Fruit fly (Drosophila melanogaster) whole organism, embryonic: ENCODE data around the gene nmo.
A peak's percentile ranks its signal among the peaks of the same experiment; 100 is the strongest.

Experiments used
- Bdp1 ChIP-seq: fragments of 200-800 bp; sonication (Bioruptor generic); optimal IDR thresholded peaks from 3 replicates; lab custom pipeline; 2016; ENCODE audit warnings: missing biosample characterization, missing genetic modification characterization
- Bgb ChIP-seq: fragments of 200-800 bp; sonication (Bioruptor generic); IDR thresholded peaks from 2 replicates; pipeline ENCODE4 v1.3.6; 2022; ENCODE audit warnings: missing biosample characterization, missing genetic modification characterization; ENCODE audit not compliant: partially characterized antibody
- Blimp-1 ChIP-seq: fragments of 200-800 bp; sonication (Bioruptor generic); optimal IDR thresholded peaks from 3 replicates; lab custom pipeline; 2018; ENCODE audit warnings: missing biosample characterization, missing genetic modification characterization, mild to moderate bottlenecking, moderate library complexity, missing genetic modification reagents
- BtbVII ChIP-seq: fragments of 200-800 bp; sonication (Bioruptor generic); optimal IDR thresholded peaks from 3 replicates; lab custom pipeline; 2017; ENCODE audit warnings: missing biosample characterization, mild to moderate bottlenecking, missing genetic modification characterization
- CG10209 ChIP-seq: fragments of 200-800 bp; sonication (Bioruptor generic); optimal IDR thresholded peaks from 3 replicates; lab custom pipeline; 2017; ENCODE audit warnings: missing biosample characterization, mild to moderate bottlenecking, missing genetic modification characterization, missing genetic modification reagents
- CG10431 ChIP-seq: fragments of 200-800 bp; sonication (Bioruptor generic); optimal IDR thresholded peaks from 3 replicates; lab custom pipeline; 2018; ENCODE audit warnings: missing biosample characterization, mild to moderate bottlenecking, missing genetic modification characterization
- CG10979 ChIP-seq: fragments of 200-800 bp; sonication (Bioruptor generic); optimal IDR thresholded peaks from 2 replicates; lab custom pipeline; 2018; ENCODE audit warnings: missing biosample characterization, mild to moderate bottlenecking, missing genetic modification characterization, moderate library complexity
- CG12391 ChIP-seq: fragments of 200-800 bp; sonication (Bioruptor generic); optimal IDR thresholded peaks from 3 replicates; lab custom pipeline; 2018; ENCODE audit warnings: missing biosample characterization, mild to moderate bottlenecking, missing genetic modification characterization, moderate library complexity
- CG13287 ChIP-seq: fragments of 200-800 bp; sonication (Bioruptor generic); IDR thresholded peaks from 2 replicates; pipeline ENCODE4 v1.3.6; 2022; ENCODE audit warnings: missing biosample characterization, missing genetic modification characterization; ENCODE audit not compliant: partially characterized antibody
- CG14860 ChIP-seq: fragments of 200-800 bp; sonication (Bioruptor generic); IDR thresholded peaks from 3 replicates; pipeline ENCODE4 v1.3.6; 2022; ENCODE audit warnings: missing biosample characterization, missing genetic modification characterization; ENCODE audit not compliant: partially characterized antibody
- CG16813 ChIP-seq: fragments of 200-800 bp; sonication (Bioruptor generic); IDR thresholded peaks from 3 replicates; pipeline ENCODE4 v1.3.6; 2022; ENCODE audit warnings: missing biosample characterization, missing genetic modification characterization; ENCODE audit not compliant: partially characterized antibody
- CG17328 ChIP-seq: fragments of 200-800 bp; sonication (Bioruptor generic); IDR thresholded peaks from 2 replicates; pipeline ENCODE4 v1.3.6; 2022; ENCODE audit warnings: missing biosample characterization, missing genetic modification characterization
- CG33213 ChIP-seq: fragments of 200-800 bp; sonication (Bioruptor generic); optimal IDR thresholded peaks from 3 replicates; lab custom pipeline; 2016; ENCODE audit warnings: missing biosample characterization, missing genetic modification characterization
- CG4282 ChIP-seq: fragments of 200-800 bp; sonication (Bioruptor generic); optimal IDR thresholded peaks from 2 replicates; lab custom pipeline; 2016; ENCODE audit warnings: missing biosample characterization, missing genetic modification characterization
- CG7745 ChIP-seq: fragments of 200-800 bp; sonication (Bioruptor generic); optimal IDR thresholded peaks from 2 replicates; lab custom pipeline; 2018; ENCODE audit warnings: missing biosample characterization, mild to moderate bottlenecking, missing genetic modification characterization, moderate library complexity
- CG7839 ChIP-seq: fragments of 200-800 bp; sonication (Bioruptor generic); optimal IDR thresholded peaks from 3 replicates; lab custom pipeline; 2018; ENCODE audit warnings: missing biosample characterization, mild to moderate bottlenecking, missing genetic modification characterization, moderate library complexity
- CG8281 ChIP-seq: fragments of 200-800 bp; sonication (Bioruptor generic); optimal IDR thresholded peaks from 2 replicates; lab custom pipeline; 2018; ENCODE audit warnings: missing biosample characterization, mild to moderate bottlenecking, missing genetic modification characterization, moderate library complexity
- CG8924 ChIP-seq: fragments of 200-800 bp; optimal IDR thresholded peaks from 3 replicates; lab custom pipeline; 2019; ENCODE audit warnings: missing biosample characterization, mild to moderate bottlenecking, missing genetic modification characterization, moderate library complexity
- CG9932 ChIP-seq: fragments of 200-800 bp; sonication (Bioruptor generic); IDR thresholded peaks from 2 replicates; pipeline ENCODE4 v1.3.6; 2022; ENCODE audit warnings: missing biosample characterization, missing genetic modification characterization
- CrebB ChIP-seq: fragments of 200-800 bp; sonication (Bioruptor generic); optimal IDR thresholded peaks from 3 replicates; lab custom pipeline; 2018; ENCODE audit warnings: missing biosample characterization, mild to moderate bottlenecking, missing genetic modification characterization
- D19B ChIP-seq: fragments of 200-800 bp; sonication (Bioruptor generic); optimal IDR thresholded peaks from 2 replicates; lab custom pipeline; 2017; ENCODE audit warnings: missing biosample characterization, mild to moderate bottlenecking, missing genetic modification characterization
- Hey ChIP-seq: fragments of 200-800 bp; sonication (Bioruptor generic); optimal IDR thresholded peaks from 3 replicates; lab custom pipeline; 2018; ENCODE audit warnings: missing biosample characterization, mild to moderate bottlenecking, missing genetic modification characterization
- HmgZ ChIP-seq: fragments of 200-800 bp; sonication (Bioruptor generic); optimal IDR thresholded peaks from 2 replicates; lab custom pipeline; 2018; ENCODE audit warnings: missing biosample characterization, mild to moderate bottlenecking, missing genetic modification characterization
- Med ChIP-seq: fragments of 200-800 bp; sonication (Bioruptor generic); peaks from one replicate; lab custom pipeline; 2016; ENCODE audit warnings: missing biosample characterization, missing genetic modification characterization, mild to moderate bottlenecking, inconsistent platforms, moderate library complexity
- Neu2 ChIP-seq: fragments of 200-800 bp; sonication (Bioruptor generic); optimal IDR thresholded peaks from 3 replicates; lab custom pipeline; 2016; ENCODE audit warnings: missing biosample characterization, missing genetic modification characterization, borderline replicate concordance
- Opbp ChIP-seq: fragments of 200-800 bp; sonication (Bioruptor generic); IDR thresholded peaks from 3 replicates; pipeline ENCODE4 v1.3.6; 2022; ENCODE audit warnings: missing biosample characterization, missing genetic modification characterization; ENCODE audit not compliant: partially characterized antibody
- PHDP ChIP-seq: fragments of 200-800 bp; sonication (Bioruptor generic); optimal IDR thresholded peaks from 3 replicates; lab custom pipeline; 2018; ENCODE audit warnings: missing biosample characterization, mild to moderate bottlenecking, missing genetic modification characterization, moderate library complexity
- Pdp1 ChIP-seq, 2 experiments: fragments of 200-800 bp; sonication (Bioruptor generic); optimal IDR thresholded peaks; 3 replicates each; lab custom pipeline; 2016; ENCODE audit warnings: missing biosample characterization in 2 of 2, missing genetic modification characterization in 2 of 2, mild to moderate bottlenecking in 1 of 2, moderate library complexity in 1 of 2
- Xrp1 ChIP-seq: fragments of 200-800 bp; sonication (Bioruptor generic); IDR thresholded peaks from 2 replicates; pipeline ENCODE4 v1.3.6; 2022; ENCODE audit warnings: missing biosample characterization, missing genetic modification characterization
- abd-A ChIP-seq: fragments of 200-800 bp; sonication (Bioruptor generic); optimal IDR thresholded peaks from 3 replicates; lab custom pipeline; 2019; ENCODE audit warnings: missing biosample characterization, mild to moderate bottlenecking, missing genetic modification characterization, moderate library complexity
- ara ChIP-seq: fragments of 200-800 bp; sonication (Bioruptor generic); IDR thresholded peaks from 2 replicates; pipeline ENCODE4 v1.3.6; 2022; ENCODE audit warnings: missing biosample characterization, missing genetic modification characterization
- btn ChIP-seq: fragments of 200-800 bp; sonication (Bioruptor generic); optimal IDR thresholded peaks from 2 replicates; lab custom pipeline; 2016; ENCODE audit warnings: missing biosample characterization, missing genetic modification characterization
- emc ChIP-seq: fragments of 200-800 bp; sonication (Bioruptor generic); optimal IDR thresholded peaks from 2 replicates; lab custom pipeline; 2016; ENCODE audit warnings: missing biosample characterization, missing genetic modification characterization
- grn ChIP-seq: fragments of 200-800 bp; sonication (Bioruptor generic); optimal IDR thresholded peaks from 3 replicates; lab custom pipeline; 2017; ENCODE audit warnings: missing biosample characterization, missing genetic modification characterization
- gsb-n ChIP-seq: fragments of 200-800 bp; sonication (Bioruptor generic); optimal IDR thresholded peaks from 3 replicates; lab custom pipeline; 2018; ENCODE audit warnings: missing biosample characterization, mild to moderate bottlenecking, missing genetic modification characterization
- gt ChIP-seq: fragments of 200-800 bp; sonication (Bioruptor generic); IDR thresholded peaks from 2 replicates; pipeline ENCODE4 v1.3.6; 2022; ENCODE audit warnings: missing biosample characterization, missing genetic modification characterization
- kni ChIP-seq: fragments of 200-800 bp; sonication (Bioruptor generic); optimal IDR thresholded peaks from 3 replicates; lab custom pipeline; 2017; ENCODE audit warnings: mild to moderate bottlenecking, missing biosample characterization, missing genetic modification reagents, missing genetic modification characterization
- nerfin-2 ChIP-seq: fragments of 200-800 bp; sonication (Bioruptor generic); IDR thresholded peaks from 2 replicates; pipeline ENCODE4 v1.3.6; 2022; ENCODE audit warnings: missing biosample characterization, missing genetic modification characterization; ENCODE audit not compliant: partially characterized antibody
- onecut ChIP-seq: fragments of 200-800 bp; sonication (Bioruptor generic); IDR thresholded peaks from 2 replicates; pipeline ENCODE4 v1.3.6; 2022; ENCODE audit warnings: missing biosample characterization, missing genetic modification characterization
- pnt ChIP-seq: fragments of 200-800 bp; sonication (Bioruptor generic); optimal IDR thresholded peaks from 3 replicates; lab custom pipeline; 2016; ENCODE audit warnings: missing biosample characterization, missing genetic modification characterization
- scrt ChIP-seq: fragments of 200-800 bp; sonication (Bioruptor generic); optimal IDR thresholded peaks from 2 replicates; lab custom pipeline; 2018; ENCODE audit warnings: missing biosample characterization, mild to moderate bottlenecking, missing genetic modification characterization, moderate library complexity
- stc ChIP-seq: fragments of 200-800 bp; sonication (Bioruptor generic); IDR thresholded peaks from 2 replicates; pipeline ENCODE4 v1.3.6; 2022; ENCODE audit warnings: missing biosample characterization, missing genetic modification characterization
- tap ChIP-seq: fragments of 200-800 bp; optimal IDR thresholded peaks from 3 replicates; lab custom pipeline; 2019; ENCODE audit warnings: missing biosample characterization, mild to moderate bottlenecking, missing genetic modification characterization, moderate library complexity
- tll ChIP-seq, 2 experiments: fragments of 200-800 bp in 1 of 2; fragments of >200 bp in 1 of 2; sonication (Bioruptor generic) in 1 of 2; optimal IDR thresholded peaks; 2 replicates each; lab custom pipeline; 2017 to 2019; ENCODE audit warnings: missing biosample characterization in 2 of 2, missing genetic modification characterization in 2 of 2, mild to moderate bottlenecking in 1 of 2, moderate library complexity in 1 of 2
- unc-4 ChIP-seq: fragments of 200-800 bp; sonication (Bioruptor generic); IDR thresholded peaks from 2 replicates; pipeline ENCODE4 v1.3.6; 2022; ENCODE audit warnings: missing biosample characterization, missing genetic modification characterization; ENCODE audit not compliant: partially characterized antibody
- vnd ChIP-seq: fragments of 200-800 bp; sonication (Bioruptor generic); IDR thresholded peaks from 3 replicates; pipeline ENCODE4 v1.3.6; 2022; ENCODE audit warnings: missing biosample characterization, missing genetic modification characterization; ENCODE audit not compliant: partially characterized antibody
- vvl ChIP-seq: fragments of 200-800 bp; sonication (Bioruptor generic); IDR thresholded peaks from 2 replicates; pipeline ENCODE4 v1.3.6; 2022; ENCODE audit warnings: missing biosample characterization, missing genetic modification characterization

nmo gene

dm6 chr3L:8065575-8066410 is 86.9 kb downstream of the nmo start (continued):
- peak; percentile 89 for TF ChIP-seq Bgb (GFP tag; lab: Robert Waterston, UW)
- TF ChIP-seq gsb-n (tag; lab: Kevin White, UChicago) = peak; percentile 34
- TF ChIP-seq nerfin-2 = peak; percentile 84
- TF ChIP-seq kni (GFP tag; lab: Kevin White, UChicago) = peak; percentile 40
- TF ChIP-seq D19B (GFP tag; lab: Kevin White, UChicago) = no peak
- TF ChIP-seq stc (GFP tag; lab: Robert Waterston, UW) = no peak
- TF ChIP-seq unc-4 (GFP tag; lab: Robert Waterston, UW) = 0 out of 2 replicates have a peak, but pooled peaks have one; percentile 45
- peak; percentile 64; the same call in 2 of the 3 replicates for TF ChIP-seq vnd
- TF ChIP-seq CG33213 (GFP tag; lab: Kevin White, UChicago) = no peak
- no peak for TF ChIP-seq CG9932 (GFP tag; lab: Robert Waterston, UW)
- peak; percentile 22; the same call in 1 of the 2 replicates for TF ChIP-seq CG13287 (GFP tag; lab: Robert Waterston, UW)
- TF ChIP-seq scrt (GFP tag; lab: Kevin White, UChicago) = no peak
- TF ChIP-seq Med (GFP tag; lab: Kevin White, UChicago) = peak; percentile 25
- TF ChIP-seq CG10209 (GFP tag; lab: Kevin White, UChicago) = no peak
- no peak for TF ChIP-seq CG8281 (tag; lab: Kevin White, UChicago)
- no peak for TF ChIP-seq CG10979 (tag; lab: Kevin White, UChicago)
- no peak for TF ChIP-seq Blimp-1 (GFP tag; lab: Kevin White, UChicago)
- no peak for TF ChIP-seq PHDP (tag; lab: Kevin White, UChicago)
- peak; percentile 79 for TF ChIP-seq abd-A
- peak; percentile 99 for TF ChIP-seq Bdp1 (GFP tag; lab: Kevin White, UChicago)
- TF ChIP-seq CG10431 (GFP tag; lab: Kevin White, UChicago) = no peak
- no peak for TF ChIP-seq ara (GFP tag; lab: Robert Waterston, UW)
- TF ChIP-seq grn (GFP tag; lab: Kevin White, UChicago) = no peak
- TF ChIP-seq pnt (GFP tag; lab: Kevin White, UChicago) = no peak
- TF ChIP-seq Pdp1 (GFP tag; optimal IDR thresholded peaks at IDR 0.05; lab: Kevin White, UChicago) = peak in 1 of 2 experiments; percentile 30
- peak; percentile 93 for TF ChIP-seq Opbp (GFP tag; lab: Robert Waterston, UW)
- TF ChIP-seq CG4282 = no peak
- TF ChIP-seq onecut = peak; percentile 32; the same call in 1 of the 2 replicates
- TF ChIP-seq Hey (tag; lab: Kevin White, UChicago) = no peak
- TF ChIP-seq CG14860 (GFP tag; lab: Robert Waterston, UW) = peak; percentile 89
- TF ChIP-seq BtbVII (GFP tag; lab: Kevin White, UChicago) = peak; percentile 26
- no peak for TF ChIP-seq gt (GFP tag; lab: Robert Waterston, UW)
- TF ChIP-seq CG7745 = peak; percentile 100
- no peak for TF ChIP-seq HmgZ (tag; lab: Kevin White, UChicago)
- no peak for TF ChIP-seq tll (GFP tag; optimal IDR thresholded peaks at IDR 0.05; lab: Kevin White, UChicago)
- peak; percentile 2 for TF ChIP-seq tap (tag; lab: Kevin White, UChicago)
- no peak for TF ChIP-seq CrebB (tag; lab: Kevin White, UChicago)
- TF ChIP-seq CG16813 = peak; percentile 92
- TF ChIP-seq emc (GFP tag; lab: Kevin White, UChicago) = no peak
- TF ChIP-seq CG8924 (tag; lab: Kevin White, UChicago) = peak; percentile 55
- TF ChIP-seq CG12391 (tag; lab: Kevin White, UChicago) = peak; percentile 28
- TF ChIP-seq btn (GFP tag; lab: Kevin White, UChicago) = no peak
- TF ChIP-seq vvl (GFP tag; lab: Robert Waterston, UW) = peak; percentile 75; the same call in 1 of the 2 replicates
- TF ChIP-seq CG7839 (tag; lab: Kevin White, UChicago) = peak; percentile 9
- TF ChIP-seq CG17328 (GFP tag; lab: Robert Waterston, UW) = peak; percentile 43
- no peak for TF ChIP-seq Neu2 (GFP tag; lab: Kevin White, UChicago)
- peak; percentile 33; the same call in 1 of the 2 replicates for TF ChIP-seq Xrp1 (GFP tag; lab: Robert Waterston, UW)
